Fruit fly (Drosophila melanogaster) whole organism, adult: ENCODE results near the gene CG12010.

Experiments used
- CG11617 ChIP-seq: fragments of 200-800 bp; sonication (Bioruptor generic); optimal IDR thresholded peaks from 2 replicates; lab custom pipeline; 2017; ENCODE audit warnings: mild to moderate bottlenecking, missing biosample characterization, missing genetic modification reagents, missing genetic modification characterization
- CG12768 ChIP-seq: fragments of 200-800 bp; sonication (Bioruptor generic); optimal IDR thresholded peaks from 2 replicates; lab custom pipeline; 2017; ENCODE audit warnings: missing biosample characterization, missing genetic modification characterization, mild to moderate bottlenecking, moderate library complexity, missing genetic modification reagents
- CG14711 ChIP-seq: fragments of 200-800 bp; sonication (Bioruptor generic); optimal IDR thresholded peaks from 2 replicates; lab custom pipeline; 2018; ENCODE audit warnings: missing biosample characterization, mild to moderate bottlenecking, missing genetic modification characterization, moderate library complexity
- CG1620 ChIP-seq: fragments of 200-800 bp; sonication (Bioruptor generic); optimal IDR thresholded peaks from 2 replicates; lab custom pipeline; 2016; ENCODE audit warnings: missing biosample characterization, missing genetic modification characterization
- CG33017 ChIP-seq: fragments of 200-800 bp; sonication (Bioruptor generic); optimal IDR thresholded peaks from 2 replicates; lab custom pipeline; 2018; ENCODE audit warnings: missing biosample characterization, mild to moderate bottlenecking, missing genetic modification characterization, moderate library complexity
- CG5204 ChIP-seq: fragments of 200-800 bp; sonication (Bioruptor generic); optimal IDR thresholded peaks from 2 replicates; lab custom pipeline; 2016; ENCODE audit warnings: missing biosample characterization, missing genetic modification characterization
- CG7045 ChIP-seq: fragments of 200-800 bp; sonication (Bioruptor generic); optimal IDR thresholded peaks from 2 replicates; lab custom pipeline; 2017; ENCODE audit warnings: missing biosample characterization, mild to moderate bottlenecking, missing genetic modification characterization
- CG7101 ChIP-seq: fragments of 200-800 bp; sonication (Bioruptor generic); optimal IDR thresholded peaks from 2 replicates; lab custom pipeline; 2018; ENCODE audit warnings: missing biosample characterization, mild to moderate bottlenecking, missing genetic modification characterization, moderate library complexity
- Clk ChIP-seq: fragments of 200-800 bp; sonication (Bioruptor generic); optimal IDR thresholded peaks from 2 replicates; lab custom pipeline; 2017; ENCODE audit warnings: missing biosample characterization, missing genetic modification characterization
- Crg-1 ChIP-seq: fragments of 200-800 bp; sonication (Bioruptor generic); optimal IDR thresholded peaks from 2 replicates; lab custom pipeline; 2016; ENCODE audit warnings: missing biosample characterization, missing genetic modification characterization
- Hr96 ChIP-seq: fragments of 200-800 bp; sonication (Bioruptor generic); optimal IDR thresholded peaks from 2 replicates; lab custom pipeline; 2016; ENCODE audit warnings: missing biosample characterization, missing genetic modification characterization
- Mnt ChIP-seq: fragments of 200-800 bp; sonication (Bioruptor generic); optimal IDR thresholded peaks from 2 replicates; lab custom pipeline; 2016; ENCODE audit warnings: missing biosample characterization, mild to moderate bottlenecking, missing genetic modification characterization
- bab1 ChIP-seq: fragments of 200-800 bp; sonication (Bioruptor generic); optimal IDR thresholded peaks from 3 replicates; lab custom pipeline; 2019; ENCODE audit warnings: missing biosample characterization, mild to moderate bottlenecking, missing genetic modification characterization, moderate library complexity
- cic ChIP-seq: fragments of 200-800 bp; sonication (Bioruptor generic); optimal IDR thresholded peaks from 2 replicates; lab custom pipeline; 2017; ENCODE audit warnings: missing biosample characterization, mild to moderate bottlenecking, missing genetic modification characterization, moderate library complexity
- kay ChIP-seq: fragments of 200-800 bp; sonication (Bioruptor generic); peaks from one replicate; lab custom pipeline; 2016; ENCODE audit warnings: missing biosample characterization, missing genetic modification characterization, borderline replicate concordance
- ovo ChIP-seq: fragments of 200-800 bp; sonication (Bioruptor generic); optimal IDR thresholded peaks from 2 replicates; lab custom pipeline; 2016; ENCODE audit warnings: missing biosample characterization, missing genetic modification characterization
- pad ChIP-seq: fragments of 200-800 bp; sonication (Bioruptor generic); optimal IDR thresholded peaks from 3 replicates; lab custom pipeline; 2017; ENCODE audit warnings: missing biosample characterization, missing genetic modification characterization, mild to moderate bottlenecking, moderate library complexity, missing genetic modification reagents
- tj ChIP-seq: fragments of 200-800 bp; sonication (Bioruptor generic); optimal IDR thresholded peaks from 3 replicates; lab custom pipeline; 2017; ENCODE audit warnings: missing biosample characterization, mild to moderate bottlenecking, missing genetic modification characterization, moderate library complexity
- toe ChIP-seq: fragments of 200-800 bp; sonication (Bioruptor generic); optimal IDR thresholded peaks from 2 replicates; lab custom pipeline; 2016; ENCODE audit warnings: missing biosample characterization, missing genetic modification characterization

The CG12010 gene

dm6 chr3L:3339695-3340226 lies 34.3 kb upstream of the CG12010 start:
- TF ChIP-seq tj (GFP tag; lab: Kevin White, UChicago) (peak; percentile 22), ovo (GFP tag; lab: Kevin White, UChicago) (no peak), kay (GFP tag; lab: Kevin White, UChicago) (peak; percentile 45), CG14711 (peak; percentile 4), toe (GFP tag; lab: Kevin White, UChicago) (no peak), CG7101 (tag; lab: Kevin White, UChicago) (peak; percentile 10)

dm6 chr3L:3342307-3342940 lies 31.7 kb upstream of the CG12010 start:
- TF ChIP-seq tj (GFP tag; lab: Kevin White, UChicago) (peak; percentile 66), kay (GFP tag; lab: Kevin White, UChicago) (no peak), CG7101 (tag; lab: Kevin White, UChicago) (no peak)

- no peak for TF ChIP-seq CG14711
- TF ChIP-seq pad (GFP tag; lab: Kevin White, UChicago) = no peak
- TF ChIP-seq kay (GFP tag; lab: Kevin White, UChicago) = peak; percentile 48
Observed at dm6 chr3L:3343260-3343659, 30.8 kb upstream of the CG12010 start.

- TF ChIP-seq tj (GFP tag; lab: Kevin White, UChicago) (peak; percentile 80), Mnt (GFP tag; lab: Kevin White, UChicago) (no peak), CG1620 (GFP tag; lab: Kevin White, UChicago) (no peak)
Observed at dm6 chr3L:3344528-3344927, 29.6 kb upstream of the CG12010 start.

dm6 chr3L:3346294-3346693 lies 27.8 kb upstream of the CG12010 start:
- TF ChIP-seq CG7101 (tag; lab: Kevin White, UChicago) (no peak), CG5204 (GFP tag; lab: Kevin White, UChicago) (no peak), cic (no peak), Mnt (GFP tag; lab: Kevin White, UChicago) (no peak), bab1 (no peak), Crg-1 (GFP tag; lab: Kevin White, UChicago) (no peak)

- TF ChIP-seq CG11617 (GFP tag; lab: Kevin White, UChicago) = peak; percentile 13
- peak; percentile 54 for TF ChIP-seq cic
- peak; percentile 24 for TF ChIP-seq CG33017 (tag; lab: Kevin White, UChicago)
- no peak for TF ChIP-seq Hr96 (GFP tag; lab: Kevin White, UChicago)
- peak; percentile 13 for TF ChIP-seq CG12768 (GFP tag; lab: Kevin White, UChicago)
- no peak for TF ChIP-seq CG1620 (GFP tag; lab: Kevin White, UChicago)
- peak; percentile 1 for TF ChIP-seq CG7045 (GFP tag; lab: Kevin White, UChicago)
Observed at dm6 chr3L:3348956-3349824, 24.9 kb upstream of the CG12010 start.

- TF ChIP-seq CG7101 (tag; lab: Kevin White, UChicago) (no peak), Mnt (GFP tag; lab: Kevin White, UChicago) (no peak), ovo (GFP tag; lab: Kevin White, UChicago) (no peak)
Observed at dm6 chr3L:3349825-3350123, 24.3 kb upstream of the CG12010 start.

- no peak for TF ChIP-seq CG5204 (GFP tag; lab: Kevin White, UChicago)
- no peak for TF ChIP-seq Clk
- TF ChIP-seq bab1 = peak; percentile 3
Observed at dm6 chr3L:3350572-3351343, 23.3 kb upstream of the CG12010 start.
